Worm (Caenorhabditis elegans) whole organism, early embryonic: ENCODE measurements around the gene pitr-2.
A peak's percentile ranks its signal among the peaks of the same experiment; 100 is the strongest.

Experiments used
- B0310.2 ChIP-seq: sonication (generic microtip); optimal IDR thresholded peaks from 2 replicates; lab custom pipeline; 2016; ENCODE audit warnings: mild to moderate bottlenecking, missing genetic modification characterization, missing compliant biosample characterization
- F13C5.2 ChIP-seq: sonication (generic microtip); optimal IDR thresholded peaks from 2 replicates; lab custom pipeline; 2017; ENCODE audit warnings: mild to moderate bottlenecking, missing genetic modification characterization, inconsistent platforms, missing compliant biosample characterization
- aly-1 ChIP-seq: sonication (generic microtip); optimal IDR thresholded peaks from 2 replicates; lab custom pipeline; 2016; ENCODE audit warnings: missing genetic modification characterization, missing compliant biosample characterization
- ama-1 ChIP-seq: fragments of 150-350 bp; optimal IDR thresholded peaks from 2 replicates; lab custom pipeline; 2014
- ceh-13 ChIP-seq: fragments of 200-800 bp; sonication (Bioruptor generic); optimal IDR thresholded peaks from 2 replicates; lab custom pipeline; 2018; ENCODE audit warnings: mild to moderate bottlenecking, missing genetic modification characterization, missing compliant biosample characterization
- ceh-36 ChIP-seq: sonication (generic microtip); optimal IDR thresholded peaks from 2 replicates; lab custom pipeline; 2016; ENCODE audit warnings: missing genetic modification characterization, inconsistent platforms, missing compliant biosample characterization
- ets-7 ChIP-seq: sonication (generic microtip); optimal IDR thresholded peaks from 2 replicates; lab custom pipeline; 2016; ENCODE audit warnings: missing genotype, missing genetic modification characterization, missing compliant biosample characterization
- flt-1 ChIP-seq: fragments of 200-800 bp; sonication (Bioruptor generic); IDR thresholded peaks from 2 replicates; pipeline ENCODE4 v1.3.6; 2022; ENCODE audit warnings: missing genetic modification characterization, missing compliant biosample characterization
- hmbx-1 ChIP-seq: sonication (generic microtip); optimal IDR thresholded peaks from 2 replicates; lab custom pipeline; 2016; ENCODE audit warnings: mild to moderate bottlenecking, missing genetic modification characterization, missing compliant biosample characterization
- hmg-4 ChIP-seq: fragments of 200-800 bp; sonication (Bioruptor generic); optimal IDR thresholded peaks from 2 replicates; lab custom pipeline; 2018; ENCODE audit warnings: mild to moderate bottlenecking, missing genetic modification characterization, missing compliant biosample characterization
- hnd-1 ChIP-seq: sonication (generic microtip); optimal IDR thresholded peaks from 2 replicates; lab custom pipeline; 2016; ENCODE audit warnings: missing genetic modification characterization, missing compliant biosample characterization
- pes-1 ChIP-seq: fragments of 200-800 bp; sonication (Bioruptor generic); IDR thresholded peaks from 2 replicates; pipeline ENCODE4 v1.3.6; 2022; ENCODE audit warnings: missing genetic modification reagents, missing genetic modification characterization, missing compliant biosample characterization
- scrt-1 ChIP-seq: fragments of 200-800 bp; sonication (Bioruptor generic); IDR thresholded peaks from 2 replicates; pipeline ENCODE4 v1.3.6; 2022; ENCODE audit warnings: missing genetic modification characterization, missing compliant biosample characterization
- sea-1 ChIP-seq: fragments of 200-800 bp; sonication (Bioruptor generic); conservative IDR thresholded peaks from 2 replicates; pipeline ENCODE4 v1.3.6; 2022; ENCODE audit warnings: missing genetic modification characterization, missing compliant biosample characterization
- tbx-11 ChIP-seq: fragments of 200-800 bp; sonication (Bioruptor generic); IDR thresholded peaks from 2 replicates; pipeline ENCODE4 v1.3.6; 2022; ENCODE audit warnings: missing genetic modification characterization, missing compliant biosample characterization
- tbx-37 ChIP-seq: fragments of 200-800 bp; sonication (Bioruptor generic); conservative IDR thresholded peaks from 2 replicates; pipeline ENCODE4 v1.3.6; 2022; ENCODE audit warnings: missing genetic modification reagents, missing genetic modification characterization, missing compliant biosample characterization
- tra-4 ChIP-seq: sonication (generic microtip); optimal IDR thresholded peaks from 2 replicates; lab custom pipeline; 2017; ENCODE audit warnings: missing genetic modification characterization, missing compliant biosample characterization

Gene pitr-2

DNA sequence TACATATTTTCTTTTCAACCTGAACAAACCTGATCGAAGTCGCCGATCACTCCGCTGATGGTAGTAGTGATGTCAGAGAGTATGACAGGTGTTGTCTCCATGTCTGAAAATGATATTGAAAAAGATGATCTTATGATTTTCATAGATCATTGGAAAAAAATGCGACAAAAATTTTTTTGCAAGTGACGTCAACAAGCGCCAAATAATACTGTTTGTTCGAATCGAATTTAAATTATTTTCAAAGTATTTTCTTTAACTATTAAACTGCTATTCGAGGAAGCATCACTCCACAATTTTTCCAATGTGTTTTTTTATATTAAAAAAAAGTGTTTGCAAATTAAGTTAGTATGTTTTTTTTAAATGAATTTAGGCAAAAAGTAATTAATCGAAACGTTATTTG, at the start of gene pitr-2:
Gene pitr-2 (minus strand): TSS at position 101 of the 400 bp plus-strand sequence.
- TF ChIP-seq aly-1 (no peak), ama-1 (lab: Kevin White, UChicago) (no peak), hmbx-1 (no peak), ets-7 (tag; lab: Kevin White, UChicago) (no peak), pes-1 (GFP tag; lab: Robert Waterston, UW) (no peak), tbx-11 (GFP tag; lab: Robert Waterston, UW) (no peak), F13C5.2 (tag; lab: Kevin White, UChicago) (no peak), ceh-13 (GFP tag; lab: Kevin White, UChicago) (no peak), hmg-4 (GFP tag; lab: Kevin White, UChicago) (no peak), ceh-36 (tag; lab: Kevin White, UChicago) (no peak), flt-1 (GFP tag; lab: Robert Waterston, UW) (no peak), scrt-1 (GFP tag; lab: Robert Waterston, UW) (no peak), tbx-37 (GFP tag; lab: Robert Waterston, UW) (no peak), B0310.2 (tag; lab: Kevin White, UChicago) (no peak), hnd-1 (tag; lab: Kevin White, UChicago) (no peak), sea-1 (GFP tag; lab: Robert Waterston, UW) (no peak), tra-4 (tag; lab: Kevin White, UChicago) (no peak)

DNA sequence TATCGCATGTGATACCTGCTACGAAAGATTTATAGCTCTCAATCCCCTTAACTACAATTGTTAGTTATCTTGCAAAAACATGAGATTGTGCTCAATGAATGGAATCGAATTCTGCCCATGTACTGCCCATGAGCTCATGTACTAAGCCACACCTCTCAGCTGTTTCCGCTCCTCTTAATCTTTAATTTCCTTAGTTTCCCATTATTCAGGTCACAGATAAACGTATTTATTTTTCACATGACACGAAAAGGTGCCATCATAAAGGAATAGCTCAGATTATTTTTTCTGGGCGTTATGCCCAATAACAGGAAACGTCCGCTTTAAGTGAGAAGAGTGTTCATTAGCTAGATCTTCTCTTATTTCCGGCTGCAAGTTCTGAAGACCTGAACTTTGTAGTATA, 48.5 kb upstream of the pitr-2 start:
- TF ChIP-seq aly-1: no peak
- no peak for TF ChIP-seq hmg-4 (GFP tag; lab: Kevin White, UChicago)
- no peak for TF ChIP-seq ama-1 (lab: Kevin White, UChicago)
- TF ChIP-seq ets-7 (tag; lab: Kevin White, UChicago): no peak
- no peak for TF ChIP-seq F13C5.2 (tag; lab: Kevin White, UChicago)
- no peak for TF ChIP-seq pes-1 (GFP tag; lab: Robert Waterston, UW)
- no peak for TF ChIP-seq B0310.2 (tag; lab: Kevin White, UChicago)

DNA sequence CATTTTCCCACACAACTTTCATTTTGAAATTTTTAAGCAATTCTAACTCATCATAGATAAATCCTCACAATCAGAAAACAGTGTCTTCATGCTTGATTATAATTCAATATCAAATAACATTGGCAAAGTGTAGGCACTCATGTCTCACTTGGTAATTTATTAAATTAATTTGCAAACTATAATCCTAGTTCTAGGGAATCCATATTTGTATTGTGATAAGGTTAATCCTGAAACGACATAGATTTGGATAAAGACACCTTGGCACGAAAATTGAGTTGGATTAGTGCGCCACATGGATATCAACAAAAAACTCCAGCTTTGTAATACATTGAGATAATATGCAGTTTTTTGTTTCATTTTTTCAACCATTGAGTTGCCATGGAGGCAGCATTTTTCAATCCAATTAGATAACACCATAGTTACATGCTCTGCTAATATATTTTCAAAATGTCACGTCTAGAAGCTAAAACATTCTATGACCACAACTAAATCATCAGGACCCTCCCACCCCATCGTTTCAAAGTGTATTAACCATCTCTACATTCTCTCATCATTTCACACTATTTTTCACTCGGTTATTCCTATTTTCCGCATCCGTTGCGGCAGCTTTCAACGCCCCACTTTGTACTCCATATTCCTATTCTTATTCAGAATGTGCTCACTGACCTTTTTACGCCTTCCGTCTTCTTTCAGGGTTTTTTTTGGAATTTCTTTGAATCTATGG, 46.4 kb upstream of the pitr-2 start:
- TF ChIP-seq tra-4 (tag; lab: Kevin White, UChicago): no peak
- TF ChIP-seq B0310.2 (tag; lab: Kevin White, UChicago): no peak
- TF ChIP-seq hmg-4 (GFP tag; lab: Kevin White, UChicago): no peak
- no peak for TF ChIP-seq ets-7 (tag; lab: Kevin White, UChicago)
- no peak for TF ChIP-seq pes-1 (GFP tag; lab: Robert Waterston, UW)
- no peak for TF ChIP-seq sea-1 (GFP tag; lab: Robert Waterston, UW)
- no peak for TF ChIP-seq hmbx-1
- no peak for TF ChIP-seq scrt-1 (GFP tag; lab: Robert Waterston, UW)
- TF ChIP-seq ama-1 (lab: Kevin White, UChicago): no peak
- no peak for TF ChIP-seq ceh-13 (GFP tag; lab: Kevin White, UChicago)
- no peak for TF ChIP-seq flt-1 (GFP tag; lab: Robert Waterston, UW)
- TF ChIP-seq aly-1: no peak
- no peak for TF ChIP-seq tbx-11 (GFP tag; lab: Robert Waterston, UW)
- no peak for TF ChIP-seq hnd-1 (tag; lab: Kevin White, UChicago)
- TF ChIP-seq F13C5.2 (tag; lab: Kevin White, UChicago): no peak
- no peak for TF ChIP-seq ceh-36 (tag; lab: Kevin White, UChicago)
- TF ChIP-seq tbx-37 (GFP tag; lab: Robert Waterston, UW): no peak

DNA sequence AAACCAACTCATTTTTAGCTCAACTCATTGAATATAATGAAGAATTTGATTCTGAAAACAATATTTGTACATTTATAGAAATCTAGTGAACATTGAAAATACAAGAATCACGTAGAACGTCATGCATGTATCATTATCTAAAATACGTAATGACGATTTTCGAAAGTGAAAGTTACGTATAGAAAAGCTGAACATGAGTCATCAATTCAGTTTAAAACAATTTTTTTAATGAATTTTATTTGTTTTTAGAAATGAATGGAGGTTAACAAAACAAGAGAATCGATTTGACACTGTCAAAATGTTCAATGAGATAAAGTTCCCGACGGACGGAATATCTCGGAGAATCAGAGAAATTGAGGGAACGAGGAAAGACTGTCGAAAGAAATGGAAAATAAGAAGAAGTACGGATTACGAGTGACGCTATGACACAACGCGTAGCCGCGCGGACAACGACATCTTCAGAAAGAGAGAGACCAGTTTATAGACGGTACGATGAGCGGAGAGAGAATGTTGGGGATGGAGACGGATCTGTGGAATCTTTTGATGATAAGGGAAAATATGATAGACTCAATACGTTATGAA, 44.2 kb upstream of the pitr-2 start, which contains the start of gene ptr-1:
Gene ptr-1 (minus strand): TSS at position 51 of the 582 bp plus-strand sequence.
- TF ChIP-seq scrt-1 (GFP tag; lab: Robert Waterston, UW) (no peak), hmbx-1 (no peak), hmg-4 (GFP tag; lab: Kevin White, UChicago) (no peak), ceh-13 (GFP tag; lab: Kevin White, UChicago) (no peak), tra-4 (tag; lab: Kevin White, UChicago) (no peak), flt-1 (GFP tag; lab: Robert Waterston, UW) (no peak), B0310.2 (tag; lab: Kevin White, UChicago) (no peak), F13C5.2 (tag; lab: Kevin White, UChicago) (no peak), pes-1 (GFP tag; lab: Robert Waterston, UW) (no peak), aly-1 (no peak), sea-1 (GFP tag; lab: Robert Waterston, UW) (no peak), tbx-37 (GFP tag; lab: Robert Waterston, UW) (no peak), tbx-11 (GFP tag; lab: Robert Waterston, UW) (no peak), ceh-36 (tag; lab: Kevin White, UChicago) (no peak), hnd-1 (tag; lab: Kevin White, UChicago) (no peak), ama-1 (lab: Kevin White, UChicago) (no peak)

DNA sequence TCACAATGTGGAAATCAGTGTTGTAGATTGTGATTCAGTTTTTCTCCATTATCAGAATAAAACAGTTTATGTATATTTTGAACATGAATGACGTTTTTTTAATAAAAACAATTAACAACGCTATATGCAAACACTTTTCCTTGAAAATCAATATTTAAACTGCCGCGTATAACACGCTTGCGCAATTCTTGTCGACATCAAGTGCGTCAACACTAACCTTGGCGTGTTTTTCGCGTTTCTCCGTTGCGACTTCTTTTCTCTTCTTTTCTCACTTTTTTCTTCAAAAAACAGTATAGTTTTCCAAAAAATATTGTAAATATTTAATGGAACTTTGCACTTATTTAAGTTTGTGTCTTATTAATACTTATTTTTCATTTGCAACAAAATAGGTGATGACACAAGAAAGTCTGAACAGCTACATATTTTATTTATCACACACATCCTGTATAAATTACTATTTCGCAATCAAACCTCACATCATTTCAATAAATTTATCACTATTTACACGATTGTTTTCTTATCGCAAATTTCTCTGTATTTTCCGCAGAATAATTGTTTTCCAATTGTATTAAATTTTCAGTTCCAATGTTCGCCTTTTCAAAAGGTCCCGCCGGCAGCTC, 37.8 kb upstream of the pitr-2 start, which contains the start of gene spas-1:
Gene spas-1 (plus strand): TSS at position 572 of the 620 bp plus-strand sequence.
- TF ChIP-seq flt-1 (GFP tag; lab: Robert Waterston, UW) (no peak), hnd-1 (tag; lab: Kevin White, UChicago) (peak; percentile 36), F13C5.2 (tag; lab: Kevin White, UChicago) (peak; percentile 84), tbx-11 (GFP tag; lab: Robert Waterston, UW) (peak; percentile 57; the same call in 1 of the 2 replicates), ceh-36 (tag; lab: Kevin White, UChicago) (peak; percentile 35), tbx-37 (GFP tag; lab: Robert Waterston, UW) (no peak; the same call in 1 of the 2 replicates)

DNA sequence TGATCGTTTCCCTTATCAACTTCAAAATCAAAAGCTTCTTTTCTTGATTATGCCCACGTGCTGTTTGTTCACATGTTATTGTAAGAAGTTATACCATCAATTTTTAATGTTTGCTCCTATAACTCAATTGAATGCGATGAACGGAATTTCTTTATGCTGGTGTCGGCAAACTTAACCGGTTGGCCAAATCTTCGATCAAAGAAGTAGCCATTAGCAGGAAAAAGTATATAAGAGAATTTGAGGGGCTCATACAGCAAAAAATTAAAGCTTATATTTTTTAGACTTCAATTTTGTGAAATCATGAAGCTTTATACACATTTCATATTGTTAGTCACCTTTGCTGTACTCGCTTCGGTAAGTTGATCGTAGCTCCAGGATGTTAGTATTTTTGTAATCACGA, 36.3 kb upstream of the pitr-2 start, which contains the start of gene pqn-16:
Gene pqn-16 (plus strand): TSS at position 301 of the 400 bp plus-strand sequence.
- TF ChIP-seq hmg-4 (GFP tag; lab: Kevin White, UChicago): no peak
- no peak for TF ChIP-seq B0310.2 (tag; lab: Kevin White, UChicago)
- no peak for TF ChIP-seq ceh-36 (tag; lab: Kevin White, UChicago)
- no peak for TF ChIP-seq tbx-37 (GFP tag; lab: Robert Waterston, UW)
- TF ChIP-seq ceh-13 (GFP tag; lab: Kevin White, UChicago): no peak
- no peak for TF ChIP-seq flt-1 (GFP tag; lab: Robert Waterston, UW)
- TF ChIP-seq F13C5.2 (tag; lab: Kevin White, UChicago): no peak
- TF ChIP-seq ets-7 (tag; lab: Kevin White, UChicago): no peak
- TF ChIP-seq ama-1 (lab: Kevin White, UChicago): no peak
- TF ChIP-seq aly-1: no peak
- no peak for TF ChIP-seq hmbx-1
- TF ChIP-seq tra-4 (tag; lab: Kevin White, UChicago): no peak
- TF ChIP-seq sea-1 (GFP tag; lab: Robert Waterston, UW): no peak
- TF ChIP-seq tbx-11 (GFP tag; lab: Robert Waterston, UW): no peak
- no peak for TF ChIP-seq pes-1 (GFP tag; lab: Robert Waterston, UW)
- TF ChIP-seq hnd-1 (tag; lab: Kevin White, UChicago): no peak
- TF ChIP-seq scrt-1 (GFP tag; lab: Robert Waterston, UW): no peak
